Worm (Caenorhabditis elegans): Measurements from ENCODE around the gene nhr-222.

DNA sequence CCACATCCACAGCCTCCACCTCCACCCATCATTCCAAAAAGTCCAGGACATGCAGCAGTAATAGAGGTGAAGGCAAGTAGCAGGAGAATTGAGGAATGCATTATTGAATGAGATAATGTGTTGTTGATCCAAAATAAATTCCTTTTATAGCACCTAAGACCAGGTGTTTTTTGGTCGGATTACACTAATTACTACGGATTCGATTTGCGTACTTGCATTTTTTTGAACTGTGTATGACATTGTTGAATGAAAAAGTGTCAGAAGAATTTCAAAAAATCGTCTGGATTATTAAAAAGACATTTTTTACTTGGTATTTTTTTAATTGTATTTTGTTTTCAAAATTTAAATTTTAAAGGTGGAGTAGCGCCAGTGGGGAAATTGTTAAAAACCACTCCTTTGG lies 8.5 kb upstream of the nhr-222 start, which contains the start of gene grl-28:
- TF ChIP-seq nhr-90 (tag; optimal IDR thresholded peaks at IDR 0.05) (no peak), madf-8 (GFP tag; conservative IDR thresholded peaks at IDR 0.05) (no peak), die-1 (tag; optimal IDR thresholded peaks at IDR 0.05) (no peak), ztf-22 (GFP tag; optimal IDR thresholded peaks at IDR 0.05) (no peak), B0336.3 (GFP tag; IDR thresholded peaks at IDR 0.05) (no peak), ceh-58 (GFP tag; IDR thresholded peaks at IDR 0.05) (no peak), snpc-1.1 (tag; optimal IDR thresholded peaks at IDR 0.05; ENCODE audit: insufficient read depth) (no peak), attf-5 (GFP tag; optimal IDR thresholded peaks at IDR 0.05) (no peak), ama-1 (optimal IDR thresholded peaks at IDR 0.05) (no peak), ama-1 (GFP tag; optimal IDR thresholded peaks at IDR 0.05) (no peak), rcor-1 (GFP tag; IDR thresholded peaks at IDR 0.05) (no peak), nfya-1 (tag; optimal IDR thresholded peaks at IDR 0.05; ENCODE audit: borderline replicate concordance, insufficient read depth) (no peak), nfyb-1 (GFP tag; IDR thresholded peaks at IDR 0.05) (no peak)
